Worm (Caenorhabditis elegans): ENCODE measurements around the gene cap-2.

The cap-2 gene

DNA sequence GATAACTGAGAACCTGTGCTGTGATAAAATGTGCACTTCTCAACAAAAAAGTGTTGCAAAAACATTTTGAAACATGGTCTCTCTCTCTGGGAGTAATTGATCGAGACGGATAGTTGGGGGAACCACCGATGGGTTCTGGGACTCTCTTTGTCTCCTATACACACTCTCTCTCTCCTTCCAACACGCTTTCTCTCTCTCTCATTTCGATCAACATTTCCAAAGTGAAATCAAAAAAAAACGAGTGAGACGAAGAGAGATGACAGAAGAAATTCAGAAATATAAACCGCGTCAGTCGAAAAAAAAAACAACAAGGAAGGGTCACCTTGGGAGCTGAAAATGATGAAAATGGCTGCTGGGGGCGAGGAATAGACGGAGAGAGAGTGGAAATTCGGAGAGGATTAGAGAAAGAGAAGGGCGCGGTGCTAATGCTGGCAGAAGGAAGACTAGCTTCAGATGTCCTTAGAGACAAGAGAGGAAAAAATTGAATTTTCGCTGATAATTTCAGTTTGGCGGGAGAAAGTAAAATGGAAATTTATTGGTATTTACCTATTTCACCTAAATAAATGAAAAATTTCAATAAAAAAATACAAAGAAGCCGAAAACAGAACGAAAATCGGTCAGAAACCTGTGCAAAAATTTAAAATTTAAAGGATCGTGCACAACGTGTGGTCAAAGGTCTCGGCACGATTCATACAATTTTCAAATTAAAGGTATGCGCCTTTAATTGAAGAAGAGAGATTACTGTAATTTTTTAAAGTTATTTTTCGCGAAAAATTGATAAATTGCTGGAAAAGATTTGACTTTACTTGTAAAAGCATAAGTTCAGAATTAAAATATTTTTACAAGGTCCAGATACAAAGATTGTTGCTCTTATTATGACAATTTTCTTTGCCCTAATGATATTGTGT lies 6.0 kb upstream of the cap-2 start (continued):
- TF ChIP-seq lsl-1 (GFP tag; optimal IDR thresholded peaks at IDR 0.05) = peak; percentile 87
- TF ChIP-seq lir-1 (GFP tag; conservative IDR thresholded peaks at IDR 0.05) = no peak
- TF ChIP-seq Y67H2A.10 (GFP tag; conservative IDR thresholded peaks at IDR 0.05) = no peak
- TF ChIP-seq efl-1 (GFP tag; optimal IDR thresholded peaks at IDR 0.05) = peak; percentile 46
- TF ChIP-seq lin-40 (tag; optimal IDR thresholded peaks at IDR 0.05) = peak; percentile 4

- TF ChIP-seq tbp1 (GFP tag; optimal IDR thresholded peaks at IDR 0.05) (no peak), snpc-4 (GFP tag; optimal IDR thresholded peaks at IDR 0.05) (no peak), snpc-4 (tag; optimal IDR thresholded peaks at IDR 0.05) (no peak), B0336.3 (GFP tag; IDR thresholded peaks at IDR 0.05) (0 out of 2 replicates have a peak, but pooled peaks have one; percentile 17), mcd-1 (GFP tag; IDR thresholded peaks at IDR 0.05) (no peak), lsl-1 (GFP tag; optimal IDR thresholded peaks at IDR 0.05) (no peak), efl-1 (GFP tag; optimal IDR thresholded peaks at IDR 0.05) (no peak), hrde-1 (tag; optimal IDR thresholded peaks at IDR 0.05; ENCODE audit: borderline replicate concordance) (no peak), snpc-1.1 (tag; optimal IDR thresholded peaks at IDR 0.05; ENCODE audit: insufficient read depth) (no peak), nfya-2 (GFP tag; IDR thresholded peaks at IDR 0.05) (no peak), ztf-26 (tag; optimal IDR thresholded peaks at IDR 0.05) (no peak), snpc-3.4 (tag; optimal IDR thresholded peaks at IDR 0.05) (no peak), ztf-22 (GFP tag; optimal IDR thresholded peaks at IDR 0.05) (no peak), ZK185.1 (tag; optimal IDR thresholded peaks at IDR 0.05; ENCODE audit: poor library complexity, severe bottlenecking) (no peak), F33H1.4 (GFP tag; IDR thresholded peaks at IDR 0.05) (peak; percentile 10; the same call in 1 of the 2 replicates), dpl-1 (GFP tag; optimal IDR thresholded peaks at IDR 0.05) (no peak), mxl-1 (tag; optimal IDR thresholded peaks at IDR 0.05) (no peak), hlh-12 (tag; optimal IDR thresholded peaks at IDR 0.05) (no peak), C17E4.6 (GFP tag; IDR thresholded peaks at IDR 0.05) (no peak), dox-1 (GFP tag; IDR thresholded peaks at IDR 0.05) (no peak), nhr-120 (GFP tag; IDR thresholded peaks at IDR 0.05) (no peak), hmg-1.2 (GFP tag; IDR thresholded peaks at IDR 0.05) (peak; percentile 19; the same call in 1 of the 2 replicates), hmg-20 (GFP tag; IDR thresholded peaks at IDR 0.05) (no peak), chd-7 (tag; optimal IDR thresholded peaks at IDR 0.05) (no peak), pbrm-1 (GFP tag; IDR thresholded peaks at IDR 0.05) (no peak), madf-3 (GFP tag; IDR thresholded peaks at IDR 0.05) (no peak), Y56A3A.18 (GFP tag; IDR thresholded peaks at IDR 0.05) (no peak), athp-1 (tag; optimal IDR thresholded peaks at IDR 0.05) (no peak), madf-6 (GFP tag; IDR thresholded peaks at IDR 0.05) (no peak), sdz-38 (tag; optimal IDR thresholded peaks at IDR 0.05) (no peak), die-1 (tag; optimal IDR thresholded peaks at IDR 0.05) (no peak), ceh-91 (GFP tag; IDR thresholded peaks at IDR 0.05) (no peak), fkh-3 (tag; optimal IDR thresholded peaks at IDR 0.05) (no peak), T26A5.8 (tag; optimal IDR thresholded peaks at IDR 0.05) (no peak), nhr-80 (tag; optimal IDR thresholded peaks at IDR 0.05) (peak; percentile 56), F37B4.10 (GFP tag; IDR thresholded peaks at IDR 0.05) (no peak), ets-4 (GFP tag; optimal IDR thresholded peaks at IDR 0.05) (no peak), cebp-2 (GFP tag; IDR thresholded peaks at IDR 0.05) (no peak), nfyb-1 (GFP tag; IDR thresholded peaks at IDR 0.05) (no peak), nhr-90 (tag; optimal IDR thresholded peaks at IDR 0.05) (no peak), lsy-27 (tag; optimal IDR thresholded peaks at IDR 0.05; ENCODE audit: borderline replicate concordance, insufficient read depth) (no peak), rpc-1 (optimal IDR thresholded peaks at IDR 0.05) (no peak), rpc-1 (tag; optimal IDR thresholded peaks at IDR 0.05) (no peak)
These were observed 1.8 kb upstream of the cap-2 start for ce11 chrII:10867219-10867618.

Data from whole organism, young adult.